Worm (Caenorhabditis elegans) whole organism, late embryonic: ENCODE data around the gene F38H4.3.

Source experiments
- K09A11.1 ChIP-seq: sonication (generic microtip); optimal IDR thresholded peaks from 2 replicates; lab custom pipeline; 2017; ENCODE audit warnings: antibody characterized with exemption, mild to moderate bottlenecking, missing genetic modification characterization, missing compliant biosample characterization; ENCODE audit not compliant: insufficient read depth
- ama-1 ChIP-seq: fragments of 150-350 bp; optimal IDR thresholded peaks from 2 replicates; lab custom pipeline; 2014
- ceh-18 ChIP-seq: sonication (generic microtip); optimal IDR thresholded peaks from 2 replicates; lab custom pipeline; 2016; ENCODE audit warnings: missing genetic modification characterization, missing compliant biosample characterization
- ceh-24 ChIP-seq: sonication (generic microtip); optimal IDR thresholded peaks from 2 replicates; lab custom pipeline; 2016; ENCODE audit warnings: mild to moderate bottlenecking, missing genetic modification characterization, missing compliant biosample characterization
- dmd-4 ChIP-seq: sonication (generic microtip); optimal IDR thresholded peaks from 2 replicates; lab custom pipeline; 2016; ENCODE audit warnings: borderline replicate concordance, missing genetic modification characterization, missing compliant biosample characterization
- dve-1 ChIP-seq: sonication (generic microtip); optimal IDR thresholded peaks from 2 replicates; lab custom pipeline; 2017; ENCODE audit warnings: antibody characterized with exemption, mild to moderate bottlenecking, missing genetic modification characterization, missing compliant biosample characterization
- hlh-30 ChIP-seq: sonication (generic microtip); optimal IDR thresholded peaks from 2 replicates; lab custom pipeline; 2017; ENCODE audit warnings: antibody characterized with exemption, missing genetic modification characterization, missing compliant biosample characterization; ENCODE audit not compliant: insufficient read depth
- nhr-11 ChIP-seq: fragments of 150-350 bp; optimal IDR thresholded peaks from 2 replicates; lab custom pipeline; 2014; ENCODE audit warnings: missing biosample characterization, missing genetic modification characterization
- npax-4 ChIP-seq: sonication (generic microtip); optimal IDR thresholded peaks from 2 replicates; lab custom pipeline; 2016; ENCODE audit warnings: missing genetic modification characterization, missing compliant biosample characterization
- pha-4 ChIP-seq: fragments of 150-350 bp; optimal IDR thresholded peaks from 2 replicates; lab custom pipeline; 2018; ENCODE audit warnings: missing biosample characterization, missing genetic modification reagents, missing genetic modification characterization
- ref-2 ChIP-seq: sonication (generic microtip); optimal IDR thresholded peaks from 2 replicates; lab custom pipeline; 2016; ENCODE audit warnings: missing genetic modification characterization, missing compliant biosample characterization
- sdc-2 ChIP-seq: sonication (generic microtip); optimal IDR thresholded peaks from 2 replicates; lab custom pipeline; 2016; ENCODE audit warnings: missing genotype, missing genetic modification characterization, missing compliant biosample characterization

DNA sequence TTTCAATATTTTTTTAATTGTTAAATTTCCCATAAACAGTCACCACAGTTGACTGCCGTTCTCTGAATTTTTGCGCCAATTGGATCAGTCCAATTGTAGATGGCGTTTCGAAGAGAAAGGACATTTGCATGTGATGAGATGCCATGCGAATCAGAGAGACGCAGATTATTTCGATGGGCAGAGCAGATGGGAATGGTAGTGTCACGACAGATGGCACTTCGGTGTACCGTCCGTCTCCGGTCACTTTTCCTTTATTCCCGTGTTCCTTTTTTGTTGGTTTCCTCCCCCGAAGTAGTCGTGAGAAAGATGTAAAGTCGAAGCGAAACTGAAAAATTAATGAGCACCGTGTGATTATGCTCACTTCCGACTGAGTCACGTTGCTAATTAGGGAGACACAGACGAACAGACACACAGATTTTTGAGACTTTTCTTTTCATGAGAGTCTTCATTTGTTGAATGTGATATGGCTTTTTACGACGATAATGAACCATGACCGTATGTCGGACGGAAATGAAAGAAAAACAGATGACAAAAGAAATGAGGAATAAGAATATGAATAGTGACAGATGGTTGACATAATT lies 25.5 kb downstream of the F38H4.3 start:
- TF ChIP-seq nhr-11 (tag; lab: Kevin White, UChicago) (no peak), hlh-30 (peak; percentile 13), npax-4 (no peak), K09A11.1 (tag; lab: Kevin White, UChicago) (no peak), ceh-24 (tag; lab: Kevin White, UChicago) (no peak), dmd-4 (tag; lab: Kevin White, UChicago) (no peak), sdc-2 (tag; lab: Kevin White, UChicago) (no peak), ceh-18 (no peak), ama-1 (lab: Kevin White, UChicago) (no peak), pha-4 (tag; lab: Kevin White, UChicago) (no peak), dve-1 (no peak), ref-2 (tag; lab: Kevin White, UChicago) (no peak)
